Worm (Caenorhabditis elegans): ENCODE data around the gene ins-32.

ins-32 gene

ce11 chrII:3808104-3808503 is 5.0 kb upstream of the ins-32 start, which contains the start of gene F54D10.5 (continued):
- TF ChIP-seq snpc-4 (GFP tag; optimal IDR thresholded peaks at IDR 0.05) (no peak), snpc-4 (tag; optimal IDR thresholded peaks at IDR 0.05) (no peak), tlf-1 (GFP tag; optimal IDR thresholded peaks at IDR 0.05) (no peak), mel-28 (tag; optimal IDR thresholded peaks at IDR 0.05; ENCODE audit: borderline replicate concordance) (no peak), lin-35 (GFP tag; optimal IDR thresholded peaks at IDR 0.05) (peak in 1 of 3 experiments; percentile 83), F33H1.4 (GFP tag; IDR thresholded peaks at IDR 0.05) (peak; percentile 22; the same call in 1 of the 2 replicates), aptf-2 (GFP tag; conservative IDR thresholded peaks at IDR 0.05) (no peak), cebp-2 (GFP tag; IDR thresholded peaks at IDR 0.05) (no peak), ccch-3 (GFP tag; optimal IDR thresholded peaks at IDR 0.05) (no peak), F23B12.7 (tag; optimal IDR thresholded peaks at IDR 0.05; ENCODE audit: insufficient read depth) (peak; percentile 67), madf-10 (tag; optimal IDR thresholded peaks at IDR 0.05) (no peak), mcd-1 (GFP tag; IDR thresholded peaks at IDR 0.05) (peak; percentile 73), rpc-1 (optimal IDR thresholded peaks at IDR 0.05) (peak; percentile 25), rpc-1 (tag; optimal IDR thresholded peaks at IDR 0.05) (no peak), zfh-2 (GFP tag; conservative IDR thresholded peaks at IDR 0.05) (no peak), Y67H2A.10 (GFP tag; conservative IDR thresholded peaks at IDR 0.05) (no peak), nhr-90 (tag; optimal IDR thresholded peaks at IDR 0.05) (no peak), attf-5 (GFP tag; optimal IDR thresholded peaks at IDR 0.05) (peak; percentile 25), madf-6 (GFP tag; IDR thresholded peaks at IDR 0.05) (peak; percentile 63; the same call in 1 of the 2 replicates), B0019.2 (GFP tag; conservative IDR thresholded peaks at IDR 0.05) (no peak), ztf-3 (GFP tag; optimal IDR thresholded peaks at IDR 0.05) (no peak), mxl-1 (tag; optimal IDR thresholded peaks at IDR 0.05) (no peak), nhr-80 (tag; optimal IDR thresholded peaks at IDR 0.05) (no peak), dpff-1 (tag; optimal IDR thresholded peaks at IDR 0.05) (no peak), athp-1 (tag; optimal IDR thresholded peaks at IDR 0.05) (no peak), tbx-9 (tag; optimal IDR thresholded peaks at IDR 0.05; ENCODE audit: borderline replicate concordance) (no peak), him-1 (tag; optimal IDR thresholded peaks at IDR 0.05) (no peak), dox-1 (GFP tag; IDR thresholded peaks at IDR 0.05) (0 out of 2 replicates have a peak, but pooled peaks have one; percentile 46), lir-1 (GFP tag; conservative IDR thresholded peaks at IDR 0.05) (no peak), D2030.7 (GFP tag; IDR thresholded peaks at IDR 0.05) (0 out of 2 replicates have a peak, but pooled peaks have one; percentile 33), hmg-1.2 (GFP tag; IDR thresholded peaks at IDR 0.05) (peak; percentile 30; the same call in 1 of the 2 replicates), F52B5.7 (tag; optimal IDR thresholded peaks at IDR 0.05) (no peak), snpc-3.4 (tag; optimal IDR thresholded peaks at IDR 0.05) (peak; percentile 25), snpc-1.1 (tag; optimal IDR thresholded peaks at IDR 0.05; ENCODE audit: insufficient read depth) (peak; percentile 33), hlh-12 (tag; optimal IDR thresholded peaks at IDR 0.05) (no peak), repo-1 (tag; optimal IDR thresholded peaks at IDR 0.05) (no peak), atf-7 (tag; optimal IDR thresholded peaks at IDR 0.05) (no peak), pbrm-1 (GFP tag; IDR thresholded peaks at IDR 0.05) (0 out of 2 replicates have a peak, but pooled peaks have one; percentile 13), ceh-40 (GFP tag; IDR thresholded peaks at IDR 0.05) (no peak), ztf-18 (tag; optimal IDR thresholded peaks at IDR 0.05) (no peak), akir-1 (GFP tag; optimal IDR thresholded peaks at IDR 0.05) (no peak), lin-54 (GFP tag; optimal IDR thresholded peaks at IDR 0.05) (peak; percentile 68), lin-40 (tag; optimal IDR thresholded peaks at IDR 0.05) (no peak), F57C9.4 (tag; optimal IDR thresholded peaks at IDR 0.05) (no peak), lsy-27 (tag; optimal IDR thresholded peaks at IDR 0.05; ENCODE audit: borderline replicate concordance, insufficient read depth) (no peak), dpl-1 (GFP tag; optimal IDR thresholded peaks at IDR 0.05) (peak; percentile 71), ekl-4 (GFP tag; IDR thresholded peaks at IDR 0.05) (peak; percentile 25; the same call in 1 of the 2 replicates)

All from whole organism, young adult.